Fruit fly (Drosophila melanogaster): ENCODE results near the gene b6.

dm6 chrX:1668688-1669087 lies 17.7 kb upstream of the b6 start, which contains the start of gene Mur2B:
- TF ChIP-seq CG11902 (GFP tag; optimal IDR thresholded peaks at IDR 0.05) (no peak), CG3032 (tag; optimal IDR thresholded peaks at IDR 0.05) (no peak), CG10669 (GFP tag; optimal IDR thresholded peaks at IDR 0.05) (no peak), spab (GFP tag; optimal IDR thresholded peaks at IDR 0.05) (no peak), CG16779 (tag; optimal IDR thresholded peaks at IDR 0.05) (no peak), Met (GFP tag; optimal IDR thresholded peaks at IDR 0.05) (no peak), dac (GFP tag; optimal IDR thresholded peaks at IDR 0.05) (no peak), CG11294 (GFP tag; IDR thresholded peaks at IDR 0.05) (no peak)
